Worm (Caenorhabditis elegans) whole organism, L4/young adult: ENCODE results near the gene lrpc-1.

Experiments used
- W03F9.2 ChIP-seq: fragments of 150-350 bp; optimal IDR thresholded peaks from 2 replicates; lab custom pipeline; 2014; ENCODE audit warnings: missing biosample characterization, missing genetic modification characterization
- dao-5 ChIP-seq: sonication (generic microtip); optimal IDR thresholded peaks from 2 replicates; lab custom pipeline; 2016; ENCODE audit warnings: missing genotype, missing genetic modification characterization, moderate library complexity, missing compliant biosample characterization
- him-1 ChIP-seq: sonication (generic microtip); optimal IDR thresholded peaks from 2 replicates; lab custom pipeline; 2016; ENCODE audit warnings: missing genotype, missing genetic modification reagents, missing genetic modification characterization, missing compliant biosample characterization

The lrpc-1 gene

DNA sequence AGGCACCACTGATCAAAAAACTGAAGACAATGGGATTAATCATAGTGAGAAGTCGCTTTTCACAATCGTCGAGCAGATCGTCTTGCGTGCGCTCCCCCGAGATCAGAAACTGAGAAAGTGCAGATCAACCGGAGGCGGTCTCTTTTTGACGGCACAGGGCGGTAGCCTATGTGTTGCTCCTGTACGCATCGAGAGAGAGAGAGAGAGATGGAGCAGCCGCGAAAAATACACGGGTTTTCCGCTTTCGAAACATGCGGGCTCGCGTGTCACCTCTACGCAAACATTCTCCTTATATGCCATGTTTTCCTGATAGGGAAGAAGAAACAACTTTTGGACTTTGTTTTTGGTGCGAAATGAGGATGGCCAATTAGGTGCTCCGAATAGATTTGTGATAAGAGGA is at the start of gene lrpc-1:
Gene lrpc-1, minus strand, starts transcription at position 101 of the 400 bp plus-strand sequence.
- TF ChIP-seq dao-5 (tag; lab: Kevin White, UChicago): no peak
- TF ChIP-seq him-1 (tag; lab: Kevin White, UChicago): no peak
- TF ChIP-seq W03F9.2 (tag; lab: Kevin White, UChicago): no peak

DNA sequence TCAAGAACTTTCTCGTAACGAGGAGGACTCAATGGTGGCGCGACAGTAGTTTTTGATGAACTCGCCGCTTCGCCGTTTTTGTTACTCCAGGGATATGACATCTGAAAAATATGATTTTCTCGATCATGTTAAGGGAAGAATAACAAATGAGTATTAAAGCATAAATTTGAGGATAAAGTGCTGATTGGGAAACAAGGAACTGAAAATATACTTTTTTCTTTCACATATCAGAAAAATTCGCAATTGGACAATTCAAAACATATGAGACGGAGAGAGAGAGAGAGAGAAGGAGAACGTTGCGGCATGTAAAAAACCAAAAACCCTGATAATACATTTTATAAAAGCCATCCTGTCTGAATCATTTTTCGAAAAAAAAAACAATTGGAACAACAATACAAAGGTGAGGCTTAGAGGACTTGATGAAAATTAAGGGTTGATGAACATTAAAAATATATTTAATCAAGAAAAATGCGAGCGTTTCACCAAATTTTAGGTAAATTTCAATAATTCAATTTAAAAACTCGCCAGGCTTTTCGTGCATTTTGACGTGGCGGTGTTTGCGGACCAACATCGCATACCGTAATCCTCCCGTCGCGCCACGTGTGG is 47.7 kb upstream of the lrpc-1 start, which contains the start of the genes mut-14 and C14C11.2:
Gene mut-14, minus strand, starts transcription at position 101 of the 606 bp plus-strand sequence.
Gene C14C11.2, plus strand, starts transcription at position 556 of the 606 bp plus-strand sequence.
- TF ChIP-seq W03F9.2 (tag; lab: Kevin White, UChicago) (no peak), him-1 (tag; lab: Kevin White, UChicago) (no peak), dao-5 (tag; lab: Kevin White, UChicago) (no peak)

DNA sequence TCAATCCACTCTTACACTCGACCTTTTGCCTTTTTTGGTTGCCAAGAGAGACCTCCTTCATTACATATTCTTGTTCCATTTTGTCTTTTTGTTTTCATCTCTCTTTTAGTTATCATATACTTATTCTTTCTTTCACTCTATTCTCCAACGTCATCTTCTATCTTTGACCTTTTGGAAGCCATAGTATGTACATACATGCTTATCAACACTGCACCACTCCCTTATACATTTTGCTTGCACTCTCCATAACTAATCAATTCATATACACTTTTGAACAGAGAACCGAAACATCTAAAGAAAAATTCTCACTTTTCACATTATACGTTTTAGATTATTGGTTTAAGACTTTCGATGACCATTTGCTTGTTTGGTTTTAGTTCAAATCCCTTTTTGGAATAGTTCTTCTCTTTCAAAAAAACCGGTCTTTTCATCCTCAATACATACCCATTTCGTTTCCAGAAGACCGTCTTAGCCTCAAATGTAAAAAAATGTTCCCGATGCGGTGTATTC is 41.0 kb upstream of the lrpc-1 start, which contains the start of gene hex-2:
Gene hex-2, plus strand, starts transcription at position 460 of the 510 bp plus-strand sequence.
- no peak for TF ChIP-seq dao-5 (tag; lab: Kevin White, UChicago)
- TF ChIP-seq him-1 (tag; lab: Kevin White, UChicago): no peak
- TF ChIP-seq W03F9.2 (tag; lab: Kevin White, UChicago): no peak

ce11 chrV:5651905-5652304 is 38.9 kb upstream of the lrpc-1 start:
- no peak for TF ChIP-seq dao-5 (tag; lab: Kevin White, UChicago)
- TF ChIP-seq him-1 (tag; lab: Kevin White, UChicago): no peak
- no peak for TF ChIP-seq W03F9.2 (tag; lab: Kevin White, UChicago)

DNA sequence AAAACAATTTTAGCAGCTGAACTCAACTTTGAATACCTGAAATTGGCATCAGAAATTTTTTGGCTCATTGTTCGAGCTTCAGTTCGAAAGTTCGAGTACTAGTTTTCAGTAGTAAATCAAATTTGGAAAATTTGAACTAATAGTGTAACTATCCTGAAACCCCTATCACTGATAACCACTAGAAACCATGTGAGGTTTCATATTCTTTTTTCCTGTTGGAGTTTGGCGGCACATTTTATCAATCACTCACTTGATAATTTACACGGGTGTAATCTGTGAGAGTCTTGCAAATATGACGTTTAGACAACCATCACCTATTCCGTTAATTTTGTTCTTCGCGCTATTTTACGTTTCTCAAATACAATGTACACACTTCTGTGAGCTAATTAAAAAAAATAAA is 34.4 kb upstream of the lrpc-1 start, which contains the start of gene C14C11.4:
Gene C14C11.4, plus strand, starts transcription at position 252 of the 400 bp plus-strand sequence.
- no peak for TF ChIP-seq dao-5 (tag; lab: Kevin White, UChicago)
- no peak for TF ChIP-seq him-1 (tag; lab: Kevin White, UChicago)
- no peak for TF ChIP-seq W03F9.2 (tag; lab: Kevin White, UChicago)

DNA sequence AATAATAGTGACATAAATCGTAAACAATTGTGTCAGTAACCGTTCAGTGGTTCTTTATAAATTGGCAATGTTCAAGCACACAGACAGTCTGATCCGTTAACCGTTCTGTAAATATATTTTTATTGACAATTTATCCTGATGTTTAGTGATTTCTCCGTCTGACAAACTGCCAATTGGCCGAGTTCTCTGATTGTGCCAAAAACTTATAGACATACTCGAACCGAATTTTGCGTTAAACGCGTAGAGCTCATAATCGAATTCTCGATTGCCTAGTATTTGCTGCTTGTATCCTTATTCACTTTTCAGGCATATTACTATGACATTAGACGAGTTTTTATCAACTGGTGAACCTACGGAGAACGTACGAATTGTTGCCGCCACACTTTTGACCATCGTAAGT is 31.2 kb upstream of the lrpc-1 start, which contains the start of gene srx-117:
Gene srx-117, plus strand, starts transcription at position 301 of the 400 bp plus-strand sequence.
- TF ChIP-seq dao-5 (tag; lab: Kevin White, UChicago) (no peak), him-1 (tag; lab: Kevin White, UChicago) (no peak), W03F9.2 (tag; lab: Kevin White, UChicago) (no peak)

- TF ChIP-seq W03F9.2 (tag; lab: Kevin White, UChicago): no peak
- TF ChIP-seq him-1 (tag; lab: Kevin White, UChicago): no peak
- no peak for TF ChIP-seq dao-5 (tag; lab: Kevin White, UChicago)
Measured at ce11 chrV:5634445-5634844, 21.4 kb upstream of the lrpc-1 start.

- TF ChIP-seq him-1 (tag; lab: Kevin White, UChicago) (no peak), dao-5 (tag; lab: Kevin White, UChicago) (no peak), W03F9.2 (tag; lab: Kevin White, UChicago) (no peak)
Measured at ce11 chrV:5630792-5631191, 17.8 kb upstream of the lrpc-1 start, which contains the start of gene acy-4. acy-4 (minus strand) TSS chrV:5630892.

DNA sequence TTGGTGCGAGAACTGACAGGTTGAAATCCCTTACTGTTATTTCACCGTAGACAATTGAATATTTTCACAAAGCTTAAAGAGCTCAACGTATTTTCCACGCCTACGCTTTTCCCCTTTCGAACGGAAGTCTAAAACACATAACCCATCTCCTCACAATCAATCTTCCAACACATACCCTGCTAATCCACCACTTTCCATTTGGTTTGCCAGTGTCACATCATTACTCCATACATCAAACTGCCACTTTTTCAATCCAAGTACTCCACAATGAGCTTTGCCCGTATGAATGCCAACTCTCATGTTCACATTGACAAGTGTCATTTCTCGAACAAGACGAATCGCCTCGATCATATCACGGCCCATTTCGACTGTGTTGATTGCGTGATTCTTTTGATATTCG is 15.0 kb upstream of the lrpc-1 start:
- TF ChIP-seq W03F9.2 (tag; lab: Kevin White, UChicago) (no peak), him-1 (tag; lab: Kevin White, UChicago) (no peak), dao-5 (tag; lab: Kevin White, UChicago) (no peak)

ce11 chrV:5621390-5621789 is 8.4 kb upstream of the lrpc-1 start, which contains the start of gene M03E7.1:
M03E7.1 (plus strand) TSS chrV:5621690.
- TF ChIP-seq him-1 (tag; lab: Kevin White, UChicago): no peak
- TF ChIP-seq dao-5 (tag; lab: Kevin White, UChicago): no peak
- no peak for TF ChIP-seq W03F9.2 (tag; lab: Kevin White, UChicago)

- TF ChIP-seq him-1 (tag; lab: Kevin White, UChicago): no peak
- no peak for TF ChIP-seq dao-5 (tag; lab: Kevin White, UChicago)
- TF ChIP-seq W03F9.2 (tag; lab: Kevin White, UChicago): no peak
Measured at ce11 chrV:5620040-5620439, 7.0 kb upstream of the lrpc-1 start, which contains the start of gene memb-2. memb-2 (minus strand) TSS chrV:5620140.

DNA sequence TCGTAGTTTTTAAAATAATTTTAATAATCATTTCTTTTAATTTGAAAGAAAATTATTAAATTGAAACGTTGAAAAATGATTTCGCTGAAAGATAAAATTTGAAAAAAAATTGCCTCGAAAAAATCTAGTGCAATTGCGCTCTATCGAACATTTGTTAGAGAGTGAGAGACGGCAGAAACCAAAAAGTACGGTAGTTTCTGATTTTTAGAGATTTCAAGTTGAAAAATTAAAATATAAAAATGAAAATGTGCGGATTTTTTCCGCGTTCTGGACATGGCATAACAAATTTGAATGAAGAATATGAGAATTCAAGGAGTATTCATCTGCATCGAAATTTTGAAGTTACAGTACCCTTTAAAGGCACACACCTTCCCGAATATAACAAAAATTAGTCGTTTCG is 6.4 kb upstream of the lrpc-1 start:
- no peak for TF ChIP-seq W03F9.2 (tag; lab: Kevin White, UChicago)
- TF ChIP-seq him-1 (tag; lab: Kevin White, UChicago): no peak

ce11 chrV:5617301-5617700 is 4.3 kb upstream of the lrpc-1 start, which contains the start of gene M03E7.2:
M03E7.2 (plus strand) TSS chrV:5617601.
- TF ChIP-seq W03F9.2 (tag; lab: Kevin White, UChicago) (no peak), dao-5 (tag; lab: Kevin White, UChicago) (no peak)
